Worm (Caenorhabditis elegans) whole organism, midembryonic: ENCODE results near the gene Y51H4A.24.
"Not testable (repeated sequence)": the region's sequence is repeated elsewhere in the genome, so short reads cannot be mapped to it uniquely, and the experiment has no call there.

Experiments
- T22C8.4 ChIP-seq: fragments of 200-800 bp; sonication (Bioruptor generic); IDR thresholded peaks from 2 replicates; pipeline ENCODE4 v1.3.6; 2022; ENCODE audit warnings: missing genetic modification characterization, missing compliant biosample characterization
- cog-1 ChIP-seq: sonication (generic microtip); optimal IDR thresholded peaks from 2 replicates; lab custom pipeline; 2016; ENCODE audit warnings: missing genetic modification characterization, missing compliant biosample characterization
- flt-1 ChIP-seq: fragments of 200-800 bp; sonication (Bioruptor generic); IDR thresholded peaks from 2 replicates; pipeline ENCODE4 v1.3.6; 2022; ENCODE audit warnings: missing genetic modification characterization, missing compliant biosample characterization
- klf-2 ChIP-seq: fragments of 200-800 bp; sonication (Bioruptor generic); conservative IDR thresholded peaks from 2 replicates; pipeline ENCODE4 v1.3.6; 2022; ENCODE audit warnings: missing genetic modification reagents, missing genetic modification characterization, missing compliant biosample characterization
- med-1 ChIP-seq: sonication (generic microtip); optimal IDR thresholded peaks from 2 replicates; lab custom pipeline; 2017; ENCODE audit warnings: missing genetic modification characterization, mild to moderate bottlenecking, missing compliant biosample characterization, antibody characterized with exemption, missing genetic modification reagents; ENCODE audit not compliant: insufficient read depth
- ref-1 ChIP-seq: fragments of 200-800 bp; sonication (Bioruptor generic); conservative IDR thresholded peaks from 2 replicates; pipeline ENCODE4 v1.3.6; 2022; ENCODE audit warnings: missing genetic modification reagents, missing genetic modification characterization, missing compliant biosample characterization
- tab-1 ChIP-seq: fragments of 200-800 bp; sonication (Bioruptor generic); IDR thresholded peaks from 2 replicates; pipeline ENCODE4 v1.3.6; 2022; ENCODE audit warnings: missing genetic modification characterization, missing compliant biosample characterization
- ztf-23 ChIP-seq: fragments of 200-800 bp; sonication (Bioruptor generic); IDR thresholded peaks from 2 replicates; pipeline ENCODE4 v1.3.6; 2022; ENCODE audit warnings: missing genetic modification reagents, missing genetic modification characterization, missing compliant biosample characterization
- ztf-29 ChIP-seq: fragments of 200-800 bp; sonication (Bioruptor generic); IDR thresholded peaks from 2 replicates; pipeline ENCODE4 v1.3.6; 2022; ENCODE audit warnings: missing genetic modification reagents, missing genetic modification characterization, missing compliant biosample characterization

Gene Y51H4A.24

ce11 chrIV:16740769-16741168, at the start of gene Y51H4A.24:
Gene Y51H4A.24, minus strand, starts transcription at chrIV:16740869.
- TF ChIP-seq ztf-23 (GFP tag; lab: Robert Waterston, UW) (no peak), klf-2 (no peak), T22C8.4 (GFP tag; lab: Robert Waterston, UW) (no peak), cog-1 (tag; lab: Kevin White, UChicago) (no peak), flt-1 (GFP tag; lab: Robert Waterston, UW) (no peak), ztf-29 (GFP tag; lab: Robert Waterston, UW) (no peak), tab-1 (GFP tag; lab: Robert Waterston, UW) (no peak), ref-1 (GFP tag; lab: Robert Waterston, UW) (no peak), med-1 (GFP tag; lab: Kevin White, UChicago) (no peak)

- TF ChIP-seq ztf-23 (GFP tag; lab: Robert Waterston, UW) = no peak
- TF ChIP-seq ztf-29 (GFP tag; lab: Robert Waterston, UW) = no peak
- TF ChIP-seq med-1 (GFP tag; lab: Kevin White, UChicago) = no peak
- no peak for TF ChIP-seq T22C8.4 (GFP tag; lab: Robert Waterston, UW)
- no peak for TF ChIP-seq flt-1 (GFP tag; lab: Robert Waterston, UW)
- no peak for TF ChIP-seq klf-2
- no peak for TF ChIP-seq ref-1 (GFP tag; lab: Robert Waterston, UW)
- no peak for TF ChIP-seq tab-1 (GFP tag; lab: Robert Waterston, UW)
- no peak for TF ChIP-seq cog-1 (tag; lab: Kevin White, UChicago)
Measured at ce11 chrIV:16787024-16787423, 46.4 kb upstream of the Y51H4A.24 start, which contains the start of gene Y43D4A.6. Gene Y43D4A.6, plus strand, starts transcription at chrIV:16787324.

- TF ChIP-seq med-1 (GFP tag; lab: Kevin White, UChicago) = no peak
- TF ChIP-seq ref-1 (GFP tag; lab: Robert Waterston, UW) = no peak
- TF ChIP-seq klf-2 = no peak
- TF ChIP-seq ztf-23 (GFP tag; lab: Robert Waterston, UW) = no peak
Measured at ce11 chrIV:16778644-16779043, 38.0 kb upstream of the Y51H4A.24 start.

- TF ChIP-seq cog-1 (tag; lab: Kevin White, UChicago) (no peak), T22C8.4 (GFP tag; lab: Robert Waterston, UW) (no peak), ztf-23 (GFP tag; lab: Robert Waterston, UW) (no peak), flt-1 (GFP tag; lab: Robert Waterston, UW) (no peak), klf-2 (no peak), tab-1 (GFP tag; lab: Robert Waterston, UW) (no peak), med-1 (GFP tag; lab: Kevin White, UChicago) (no peak), ztf-29 (GFP tag; lab: Robert Waterston, UW) (no peak), ref-1 (GFP tag; lab: Robert Waterston, UW) (no peak)
Measured at ce11 chrIV:16777758-16778157, 37.1 kb upstream of the Y51H4A.24 start.

- no peak for TF ChIP-seq tab-1 (GFP tag; lab: Robert Waterston, UW)
- no peak for TF ChIP-seq klf-2
- TF ChIP-seq med-1 (GFP tag; lab: Kevin White, UChicago) = no peak
- no peak for TF ChIP-seq ztf-23 (GFP tag; lab: Robert Waterston, UW)
- no peak for TF ChIP-seq cog-1 (tag; lab: Kevin White, UChicago)
- no peak for TF ChIP-seq flt-1 (GFP tag; lab: Robert Waterston, UW)
- no peak for TF ChIP-seq ref-1 (GFP tag; lab: Robert Waterston, UW)
- TF ChIP-seq ztf-29 (GFP tag; lab: Robert Waterston, UW) = no peak
- TF ChIP-seq T22C8.4 (GFP tag; lab: Robert Waterston, UW) = no peak
Measured at ce11 chrIV:16776915-16777314, 36.2 kb upstream of the Y51H4A.24 start.

- TF ChIP-seq flt-1 (GFP tag; lab: Robert Waterston, UW) (peak; percentile 82), ztf-23 (GFP tag; lab: Robert Waterston, UW) (peak; percentile 82), ref-1 (GFP tag; lab: Robert Waterston, UW) (peak; percentile 45; the same call in 1 of the 2 replicates), ztf-29 (GFP tag; lab: Robert Waterston, UW) (peak; percentile 71), tab-1 (GFP tag; lab: Robert Waterston, UW) (peak; percentile 88), klf-2 (0 out of 2 replicates have a peak, but pooled peaks have one; percentile 46), cog-1 (tag; lab: Kevin White, UChicago) (peak; percentile 11), T22C8.4 (GFP tag; lab: Robert Waterston, UW) (peak; percentile 69), med-1 (GFP tag; lab: Kevin White, UChicago) (peak; percentile 37)
Measured at ce11 chrIV:16775925-16776324, 35.3 kb upstream of the Y51H4A.24 start.

ce11 chrIV:16775455-16775854, 34.8 kb upstream of the Y51H4A.24 start, which contains the start of gene Y43D4A.5:
Gene Y43D4A.5, plus strand, starts transcription at chrIV:16775755.
- TF ChIP-seq ref-1 (GFP tag; lab: Robert Waterston, UW) (no peak), T22C8.4 (GFP tag; lab: Robert Waterston, UW) (no peak), ztf-23 (GFP tag; lab: Robert Waterston, UW) (no peak), med-1 (GFP tag; lab: Kevin White, UChicago) (no peak), flt-1 (GFP tag; lab: Robert Waterston, UW) (no peak), ztf-29 (GFP tag; lab: Robert Waterston, UW) (no peak), klf-2 (no peak), tab-1 (GFP tag; lab: Robert Waterston, UW) (no peak), cog-1 (tag; lab: Kevin White, UChicago) (no peak)

- peak; percentile 62; the same call in 1 of the 2 replicates for TF ChIP-seq ztf-23 (GFP tag; lab: Robert Waterston, UW)
- TF ChIP-seq ref-1 (GFP tag; lab: Robert Waterston, UW) = 0 out of 2 replicates have a peak, but pooled peaks have one; percentile 38
- TF ChIP-seq klf-2 = no peak
- 0 out of 2 replicates have a peak, but pooled peaks have one; percentile 30 for TF ChIP-seq ztf-29 (GFP tag; lab: Robert Waterston, UW)
- TF ChIP-seq cog-1 (tag; lab: Kevin White, UChicago) = no peak
- TF ChIP-seq flt-1 (GFP tag; lab: Robert Waterston, UW) = no peak
- TF ChIP-seq T22C8.4 (GFP tag; lab: Robert Waterston, UW) = no peak
- no peak for TF ChIP-seq med-1 (GFP tag; lab: Kevin White, UChicago)
- TF ChIP-seq tab-1 (GFP tag; lab: Robert Waterston, UW) = no peak; the same call in 1 of the 2 replicates
Measured at ce11 chrIV:16775029-16775428, 34.4 kb upstream of the Y51H4A.24 start.

ce11 chrIV:16755771-16756170, 15.1 kb upstream of the Y51H4A.24 start, which contains the start of gene Y43D4A.2:
Gene Y43D4A.2, minus strand, starts transcription at chrIV:16755871.
- not testable (repeated sequence) for TF ChIP-seq klf-2; ztf-29 (GFP tag; lab: Robert Waterston, UW); T22C8.4 (GFP tag; lab: Robert Waterston, UW)
